Worm (Caenorhabditis elegans) whole organism, early embryonic: ENCODE measurements around the gene C39E6.2.

Experiments
- aly-1 ChIP-seq: sonication (generic microtip); optimal IDR thresholded peaks from 2 replicates; lab custom pipeline; 2016; ENCODE audit warnings: missing genetic modification characterization, missing compliant biosample characterization
- flt-1 ChIP-seq: fragments of 200-800 bp; sonication (Bioruptor generic); IDR thresholded peaks from 2 replicates; pipeline ENCODE4 v1.3.6; 2022; ENCODE audit warnings: missing genetic modification characterization, missing compliant biosample characterization
- hmg-4 ChIP-seq: fragments of 200-800 bp; sonication (Bioruptor generic); optimal IDR thresholded peaks from 2 replicates; lab custom pipeline; 2018; ENCODE audit warnings: mild to moderate bottlenecking, missing genetic modification characterization, missing compliant biosample characterization
- pes-1 ChIP-seq: fragments of 200-800 bp; sonication (Bioruptor generic); IDR thresholded peaks from 2 replicates; pipeline ENCODE4 v1.3.6; 2022; ENCODE audit warnings: missing genetic modification reagents, missing genetic modification characterization, missing compliant biosample characterization
- scrt-1 ChIP-seq: fragments of 200-800 bp; sonication (Bioruptor generic); IDR thresholded peaks from 2 replicates; pipeline ENCODE4 v1.3.6; 2022; ENCODE audit warnings: missing genetic modification characterization, missing compliant biosample characterization
- tbx-37 ChIP-seq: fragments of 200-800 bp; sonication (Bioruptor generic); conservative IDR thresholded peaks from 2 replicates; pipeline ENCODE4 v1.3.6; 2022; ENCODE audit warnings: missing genetic modification reagents, missing genetic modification characterization, missing compliant biosample characterization
- tra-4 ChIP-seq: sonication (generic microtip); optimal IDR thresholded peaks from 2 replicates; lab custom pipeline; 2017; ENCODE audit warnings: missing genetic modification characterization, missing compliant biosample characterization

ce11 chrX:4704877-4705276, 50.0 kb downstream of the C39E6.2 start, which contains the start of gene aqp-8:
- TF ChIP-seq aly-1 (tag; lab: Kevin White, UChicago), result no peak
- no peak for TF ChIP-seq tbx-37 (GFP tag; lab: Robert Waterston, UW)
- no peak for TF ChIP-seq hmg-4 (GFP tag; lab: Kevin White, UChicago)
- TF ChIP-seq flt-1 (GFP tag; lab: Robert Waterston, UW), result no peak
- TF ChIP-seq pes-1, result no peak
- TF ChIP-seq tra-4 (tag; lab: Kevin White, UChicago), result no peak
- no peak for TF ChIP-seq scrt-1 (GFP tag; lab: Robert Waterston, UW)
